Worm (Caenorhabditis elegans) whole organism, L2 larva: ENCODE results near the gene vha-2.

Experiments
- ama-1 ChIP-seq: fragments of 150-350 bp; optimal IDR thresholded peaks from 2 replicates; lab custom pipeline; 2018; ENCODE audit warnings: inconsistent platforms
- ceh-82 ChIP-seq: fragments of 150-350 bp; optimal IDR thresholded peaks from 2 replicates; lab custom pipeline; 2014; ENCODE audit warnings: missing biosample characterization, missing genetic modification characterization
- fos-1 ChIP-seq: fragments of 150-350 bp; optimal IDR thresholded peaks from 2 replicates; lab custom pipeline; 2014; ENCODE audit warnings: missing biosample characterization, missing genetic modification characterization
- lin-39 ChIP-seq: fragments of 150-350 bp; optimal IDR thresholded peaks from 2 replicates; lab custom pipeline; 2014; ENCODE audit warnings: missing biosample characterization, missing genetic modification reagents, missing genetic modification characterization
- lsy-2 ChIP-seq, 2 experiments: fragments of 150-350 bp in 1 of 2; sonication (generic microtip) in 1 of 2; optimal IDR thresholded peaks; 2 replicates each; lab custom pipeline; 2014 to 2017; ENCODE audit warnings: missing biosample characterization in 2 of 2, missing genetic modification characterization in 2 of 2
- nhr-11 ChIP-seq: fragments of 150-350 bp; optimal IDR thresholded peaks from 2 replicates; lab custom pipeline; 2014; ENCODE audit warnings: missing biosample characterization, missing genetic modification characterization
- nhr-12 ChIP-seq: fragments of 150-350 bp; optimal IDR thresholded peaks from 2 replicates; lab custom pipeline; 2014; ENCODE audit warnings: missing biosample characterization, missing genetic modification characterization
- nhr-129 ChIP-seq: fragments of 150-350 bp; optimal IDR thresholded peaks from 2 replicates; lab custom pipeline; 2014; ENCODE audit warnings: missing biosample characterization, missing genetic modification characterization
- nhr-21 ChIP-seq: fragments of 150-350 bp; optimal IDR thresholded peaks from 2 replicates; lab custom pipeline; 2014; ENCODE audit warnings: missing biosample characterization, missing genetic modification characterization
- nhr-237 ChIP-seq: fragments of 150-350 bp; optimal IDR thresholded peaks from 2 replicates; lab custom pipeline; 2014; ENCODE audit warnings: missing biosample characterization, missing genetic modification characterization
- nhr-77 ChIP-seq: fragments of 150-350 bp; optimal IDR thresholded peaks from 2 replicates; lab custom pipeline; 2014; ENCODE audit warnings: missing biosample characterization, missing genetic modification characterization
- sma-3 ChIP-seq: sonication (generic microtip); optimal IDR thresholded peaks from 2 replicates; lab custom pipeline; 2016; ENCODE audit warnings: missing genetic modification reagents, missing genetic modification characterization, missing compliant biosample characterization
- ztf-4 ChIP-seq: fragments of 150-350 bp; optimal IDR thresholded peaks from 2 replicates; lab custom pipeline; 2014; ENCODE audit warnings: missing biosample characterization, missing genetic modification characterization

- TF ChIP-seq lin-39 (no peak), nhr-77 (tag; lab: Kevin White, UChicago) (no peak), ztf-4 (tag; lab: Kevin White, UChicago) (no peak), ama-1 (lab: Kevin White, UChicago) (no peak), nhr-237 (tag; lab: Kevin White, UChicago) (no peak), ceh-82 (tag; lab: Kevin White, UChicago) (no peak), lsy-2 (tag; optimal IDR thresholded peaks at IDR 0.05; lab: Kevin White, UChicago) (no peak), sma-3 (GFP tag; lab: Kevin White, UChicago) (no peak), fos-1 (tag; lab: Kevin White, UChicago) (no peak), nhr-21 (tag; lab: Kevin White, UChicago) (no peak), nhr-11 (tag; lab: Kevin White, UChicago) (no peak), nhr-12 (tag; lab: Kevin White, UChicago) (no peak), nhr-129 (tag; lab: Kevin White, UChicago) (no peak)
These were observed 31.2 kb downstream of the vha-2 start, which contains the start of gene ZK632.14 for ce11 chrIII:9813146-9813545.
